Fruit fly (Drosophila melanogaster) whole organism: ENCODE data around the gene CG12689.

Experiments used
- Dll ChIP-seq: fragments of >200 bp; optimal IDR thresholded peaks from 2 replicates; lab custom pipeline; 2017
- EcR ChIP-seq, 2 experiments: fragments of >200 bp; optimal IDR thresholded peaks; 2 replicates each; lab custom pipeline; 2017; ENCODE audit warnings: missing biosample characterization in 2 of 2, missing genetic modification characterization in 2 of 2, missing genetic modification reagents in 2 of 2
- pan ChIP-seq: fragments of >200 bp; optimal IDR thresholded peaks from 2 replicates; lab custom pipeline; 2017
- psq ChIP-seq: fragments of >200 bp; optimal IDR thresholded peaks from 2 replicates; lab custom pipeline; 2017
- usp ChIP-seq: fragments of >200 bp; optimal IDR thresholded peaks from 2 replicates; lab custom pipeline; 2017; ENCODE audit warnings: missing biosample characterization, missing genetic modification characterization, mixed read lengths

- TF ChIP-seq Dll (lab: Kevin White, UChicago) (no peak), pan (no peak), EcR (GFP tag; optimal IDR thresholded peaks at IDR 0.05; lab: Kevin White, UChicago) (no peak), psq (no peak), usp (GFP tag; lab: Kevin White, UChicago) (no peak)
Measured at dm6 chrX:7553446-7553845, 32.5 kb downstream of the CG12689 start.
